Worm (Caenorhabditis elegans): ENCODE measurements around the gene lev-8.

DNA sequence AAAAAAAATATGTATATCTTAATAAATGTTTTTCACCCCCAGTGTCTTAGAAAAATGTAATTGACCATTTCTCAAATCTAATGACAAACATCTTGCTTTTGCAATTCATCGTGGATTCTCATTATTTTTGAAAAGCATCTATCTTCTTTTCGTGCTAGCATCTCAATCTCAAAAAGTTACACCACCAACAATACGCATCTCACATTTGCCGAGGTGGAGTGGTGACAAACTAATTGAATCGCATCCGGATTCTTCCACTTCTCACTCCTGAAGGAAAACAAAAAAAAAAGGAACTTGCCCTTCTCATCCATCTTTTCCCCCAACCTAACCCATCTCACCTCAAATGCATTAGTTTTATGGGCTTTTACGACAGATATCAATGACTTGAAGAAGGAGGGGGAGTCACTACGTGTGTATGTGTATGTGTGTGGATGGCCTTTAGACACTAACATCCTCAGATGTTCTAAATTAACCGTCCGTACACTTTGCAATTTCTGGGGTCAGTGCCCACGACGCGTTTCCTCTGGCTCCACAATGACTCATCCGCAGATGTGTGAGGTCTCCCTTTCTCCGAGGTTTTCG, 13.2 kb upstream of the lev-8 start:
- TF ChIP-seq nhr-28 (tag; optimal IDR thresholded peaks at IDR 0.05) (no peak), egl-27 (tag; optimal IDR thresholded peaks at IDR 0.05) (no peak)

Data from whole organism, L1 larva.